Worm (Caenorhabditis elegans) whole organism, young adult: ENCODE measurements around the gene T24F1.7.

Experiments used
- F23B12.7 ChIP-seq: sonication (generic microtip); optimal IDR thresholded peaks from 2 replicates; lab custom pipeline; 2017; ENCODE audit warnings: missing genetic modification characterization, mild to moderate bottlenecking, missing compliant biosample characterization, antibody characterized with exemption, moderate library complexity; ENCODE audit not compliant: insufficient read depth
- F49E8.2 ChIP-seq: sonication (generic microtip); optimal IDR thresholded peaks from 3 replicates; lab custom pipeline; 2017; ENCODE audit warnings: missing genetic modification characterization, mild to moderate bottlenecking, missing compliant biosample characterization, antibody characterized with exemption, moderate library complexity; ENCODE audit not compliant: insufficient read depth
- F57C9.4 ChIP-seq: sonication (generic microtip); optimal IDR thresholded peaks from 2 replicates; lab custom pipeline; 2017; ENCODE audit warnings: mild to moderate bottlenecking, missing genetic modification characterization, missing compliant biosample characterization
- T07F8.4 ChIP-seq: sonication (generic microtip); optimal IDR thresholded peaks from 2 replicates; lab custom pipeline; 2016; ENCODE audit warnings: mild to moderate bottlenecking, missing genetic modification characterization, moderate library complexity, missing compliant biosample characterization
- Y95B8A.8 ChIP-seq: fragments of 200-800 bp; sonication (Bioruptor generic); IDR thresholded peaks from 2 replicates; pipeline ENCODE4 v1.3.6; 2022; ENCODE audit warnings: missing genetic modification reagents, missing genetic modification characterization, missing compliant biosample characterization
- aptf-3 ChIP-seq: fragments of 200-800 bp; sonication (Bioruptor generic); IDR thresholded peaks from 2 replicates; pipeline ENCODE4 v1.3.6; 2022; ENCODE audit warnings: missing genetic modification characterization, missing compliant biosample characterization
- cebp-2 ChIP-seq: fragments of 200-800 bp; sonication (Bioruptor generic); IDR thresholded peaks from 2 replicates; pipeline ENCODE4 v1.3.6; 2022; ENCODE audit warnings: missing genetic modification characterization, missing compliant biosample characterization
- ceh-100 ChIP-seq: fragments of 200-800 bp; sonication (Bioruptor generic); IDR thresholded peaks from 2 replicates; pipeline ENCODE4 v1.3.6; 2022; ENCODE audit warnings: missing genetic modification reagents, missing genetic modification characterization, missing compliant biosample characterization
- ceh-27 ChIP-seq: fragments of 200-800 bp; sonication (Bioruptor generic); optimal IDR thresholded peaks from 2 replicates; lab custom pipeline; 2018; ENCODE audit warnings: mild to moderate bottlenecking, missing genetic modification characterization, moderate library complexity, missing compliant biosample characterization
- ceh-58 ChIP-seq: fragments of 200-800 bp; sonication (Bioruptor generic); IDR thresholded peaks from 2 replicates; pipeline ENCODE4 v1.3.6; 2022; ENCODE audit warnings: missing genetic modification characterization, missing compliant biosample characterization
- die-1 ChIP-seq: sonication (generic microtip); optimal IDR thresholded peaks from 2 replicates; lab custom pipeline; 2016; ENCODE audit warnings: missing genotype, mild to moderate bottlenecking, missing genetic modification characterization, missing compliant biosample characterization
- dox-1 ChIP-seq: fragments of 200-800 bp; sonication (Bioruptor generic); IDR thresholded peaks from 2 replicates; pipeline ENCODE4 v1.3.6; 2022; ENCODE audit warnings: missing genetic modification reagents, missing genetic modification characterization, missing compliant biosample characterization
- egl-44 ChIP-seq: fragments of 200-800 bp; sonication (Bioruptor generic); IDR thresholded peaks from 2 replicates; pipeline ENCODE4 v1.3.6; 2022; ENCODE audit warnings: missing genetic modification reagents, missing genetic modification characterization, missing compliant biosample characterization
- egrh-3 ChIP-seq: fragments of 200-800 bp; sonication (Bioruptor generic); IDR thresholded peaks from 2 replicates; pipeline ENCODE4 v1.3.6; 2022; ENCODE audit warnings: missing genetic modification reagents, missing genetic modification characterization, missing compliant biosample characterization
- ets-4 ChIP-seq: fragments of 200-800 bp; sonication (Bioruptor generic); optimal IDR thresholded peaks from 2 replicates; lab custom pipeline; 2018; ENCODE audit warnings: mild to moderate bottlenecking, missing genetic modification characterization, missing compliant biosample characterization
- hlh-26 ChIP-seq: fragments of 200-800 bp; sonication (Bioruptor generic); conservative IDR thresholded peaks from 2 replicates; pipeline ENCODE4 v1.3.6; 2022; ENCODE audit warnings: missing genetic modification reagents, missing genetic modification characterization, missing compliant biosample characterization
- hmg-20 ChIP-seq: fragments of 200-800 bp; sonication (Bioruptor generic); IDR thresholded peaks from 2 replicates; pipeline ENCODE4 v1.3.6; 2022; ENCODE audit warnings: missing genetic modification reagents, missing genetic modification characterization, missing compliant biosample characterization
- lin-26 ChIP-seq: fragments of 200-800 bp; sonication (Bioruptor generic); IDR thresholded peaks from 2 replicates; pipeline ENCODE4 v1.3.6; 2022; ENCODE audit warnings: missing genetic modification reagents, missing genetic modification characterization, missing compliant biosample characterization
- lsl-1 ChIP-seq: fragments of 200-800 bp; sonication (Bioruptor generic); optimal IDR thresholded peaks from 2 replicates; lab custom pipeline; 2018; ENCODE audit warnings: mild to moderate bottlenecking, missing genetic modification characterization, moderate library complexity, missing compliant biosample characterization
- madf-10 ChIP-seq: sonication (generic microtip); optimal IDR thresholded peaks from 2 replicates; lab custom pipeline; 2016; ENCODE audit warnings: mild to moderate bottlenecking, missing genetic modification characterization, missing compliant biosample characterization
- madf-3 ChIP-seq: fragments of 200-800 bp; sonication (Bioruptor generic); IDR thresholded peaks from 2 replicates; pipeline ENCODE4 v1.3.6; 2022; ENCODE audit warnings: missing genetic modification reagents, missing genetic modification characterization, missing compliant biosample characterization
- madf-8 ChIP-seq: fragments of 200-800 bp; sonication (Bioruptor generic); conservative IDR thresholded peaks from 2 replicates; pipeline ENCODE4 v1.3.6; 2022; ENCODE audit warnings: missing genetic modification reagents, missing genetic modification characterization, missing compliant biosample characterization
- mcd-1 ChIP-seq: fragments of 200-800 bp; sonication (Bioruptor generic); IDR thresholded peaks from 2 replicates; pipeline ENCODE4 v1.3.6; 2022; ENCODE audit warnings: missing genetic modification reagents, missing genetic modification characterization, missing compliant biosample characterization
- nfya-2 ChIP-seq: fragments of 200-800 bp; sonication (Bioruptor generic); IDR thresholded peaks from 2 replicates; pipeline ENCODE4 v1.3.6; 2022; ENCODE audit warnings: missing genetic modification reagents, missing genetic modification characterization, missing compliant biosample characterization
- nfyb-1 ChIP-seq: fragments of 200-800 bp; sonication (Bioruptor generic); IDR thresholded peaks from 2 replicates; pipeline ENCODE4 v1.3.6; 2022; ENCODE audit warnings: missing genetic modification reagents, missing genetic modification characterization, missing compliant biosample characterization
- nhr-120 ChIP-seq: fragments of 200-800 bp; sonication (Bioruptor generic); IDR thresholded peaks from 2 replicates; pipeline ENCODE4 v1.3.6; 2022; ENCODE audit warnings: missing genetic modification characterization, missing compliant biosample characterization
- nhr-80 ChIP-seq: sonication (generic microtip); optimal IDR thresholded peaks from 2 replicates; lab custom pipeline; 2016; ENCODE audit warnings: missing genetic modification characterization, missing compliant biosample characterization
- tbp1 ChIP-seq: fragments of 200-800 bp; sonication (Bioruptor generic); optimal IDR thresholded peaks from 2 replicates; lab custom pipeline; 2018; ENCODE audit warnings: mild to moderate bottlenecking, missing genetic modification characterization, missing compliant biosample characterization
- tbx-9 ChIP-seq: sonication (generic microtip); optimal IDR thresholded peaks from 2 replicates; lab custom pipeline; 2016; ENCODE audit warnings: borderline replicate concordance, missing genetic modification characterization, inconsistent platforms, missing compliant biosample characterization
- unc-62 ChIP-seq: fragments of 150-350 bp; optimal IDR thresholded peaks from 2 replicates; lab custom pipeline; 2014; ENCODE audit warnings: missing biosample characterization, missing genetic modification reagents, missing genetic modification characterization
- zim-3 ChIP-seq: sonication (generic microtip); optimal IDR thresholded peaks from 2 replicates; lab custom pipeline; 2017; ENCODE audit warnings: mild to moderate bottlenecking, missing genetic modification characterization, moderate library complexity, missing compliant biosample characterization
- ztf-26 ChIP-seq: sonication (generic microtip); optimal IDR thresholded peaks from 2 replicates; lab custom pipeline; 2017; ENCODE audit warnings: missing genetic modification characterization, missing compliant biosample characterization

Gene T24F1.7

ce11 chrII:11305627-11306449, 6.5 kb upstream of the T24F1.7 start, which contains the start of gene rsf-1 (continued):
- no peak for TF ChIP-seq die-1
- peak; percentile 81 for TF ChIP-seq lin-26
- TF ChIP-seq egrh-3 (GFP tag; lab: Robert Waterston, UW): no peak
- TF ChIP-seq mcd-1: peak; percentile 47; the same call in 1 of the 2 replicates
- no peak for TF ChIP-seq Y95B8A.8
- TF ChIP-seq nfyb-1 (GFP tag; lab: Robert Waterston, UW): peak; percentile 24; the same call in 1 of the 2 replicates

- TF ChIP-seq ztf-26 (tag; lab: Kevin White, UChicago) (no peak), hlh-26 (no peak), ceh-58 (GFP tag; lab: Robert Waterston, UW) (no peak), madf-10 (tag; lab: Kevin White, UChicago) (no peak), unc-62 (GFP tag; lab: Kevin White, UChicago) (no peak), ceh-100 (GFP tag; lab: Robert Waterston, UW) (no peak), dox-1 (GFP tag; lab: Robert Waterston, UW) (no peak), nhr-120 (no peak), tbx-9 (no peak), madf-3 (GFP tag; lab: Robert Waterston, UW) (no peak), cebp-2 (GFP tag; lab: Robert Waterston, UW) (no peak), nfya-2 (GFP tag; lab: Robert Waterston, UW) (no peak), F49E8.2 (tag; lab: Kevin White, UChicago) (no peak), tbp1 (no peak), F23B12.7 (no peak)
Measured at ce11 chrII:11307332-11307731, 5.0 kb upstream of the T24F1.7 start.

- TF ChIP-seq aptf-3 (GFP tag; lab: Robert Waterston, UW): no peak
- no peak for TF ChIP-seq ets-4 (GFP tag; lab: Kevin White, UChicago)
- no peak for TF ChIP-seq lsl-1 (GFP tag; lab: Kevin White, UChicago)
- no peak for TF ChIP-seq zim-3 (tag; lab: Kevin White, UChicago)
Measured at ce11 chrII:11307953-11308352, 4.4 kb upstream of the T24F1.7 start.

ce11 chrII:11314165-11314564, 1.8 kb downstream of the T24F1.7 start, which contains the start of gene T24F1.4:
Gene T24F1.4 (minus strand): TSS chrII:11314265.
- TF ChIP-seq F57C9.4 (tag; lab: Kevin White, UChicago) (no peak), T07F8.4 (tag; lab: Kevin White, UChicago) (no peak), nhr-80 (tag; lab: Kevin White, UChicago) (no peak), nfya-2 (GFP tag; lab: Robert Waterston, UW) (no peak), egl-44 (GFP tag; lab: Robert Waterston, UW) (no peak), ztf-26 (tag; lab: Kevin White, UChicago) (no peak), tbx-9 (no peak), hmg-20 (no peak), lin-26 (no peak), zim-3 (tag; lab: Kevin White, UChicago) (no peak), ceh-27 (GFP tag; lab: Kevin White, UChicago) (no peak), madf-8 (GFP tag; lab: Robert Waterston, UW) (no peak)
